Fruit fly (Drosophila melanogaster): ENCODE data around the gene PH4alphaEFB.

- TF ChIP-seq Hr38 (GFP tag; optimal IDR thresholded peaks at IDR 0.05) (no peak), CG6163 (GFP tag; IDR thresholded peaks at IDR 0.05) (no peak), fd59A (GFP tag; optimal IDR thresholded peaks at IDR 0.05) (no peak), CG6808 (GFP tag; optimal IDR thresholded peaks at IDR 0.05) (no peak), CG15336 (GFP tag; IDR thresholded peaks at IDR 0.05) (no peak), Sox15 (GFP tag; optimal IDR thresholded peaks at IDR 0.05) (no peak), eg (GFP tag; IDR thresholded peaks at IDR 0.05) (no peak), CG8632 (GFP tag; optimal IDR thresholded peaks at IDR 0.05) (no peak), Eip78C (GFP tag) (peak; percentile 14), CG7368 (GFP tag; optimal IDR thresholded peaks at IDR 0.05) (no peak), CG11762 (GFP tag; optimal IDR thresholded peaks at IDR 0.05; ENCODE audit: insufficient read depth) (no peak)
Observed at dm6 chr3R:30424993-30425392, 40.9 kb upstream of the PH4alphaEFB start, which contains the start of gene CG15536.

All from whole organism, prepupa.